Fruit fly (Drosophila melanogaster): ENCODE results near the gene Prosbeta3.

Gene Prosbeta3

DNA sequence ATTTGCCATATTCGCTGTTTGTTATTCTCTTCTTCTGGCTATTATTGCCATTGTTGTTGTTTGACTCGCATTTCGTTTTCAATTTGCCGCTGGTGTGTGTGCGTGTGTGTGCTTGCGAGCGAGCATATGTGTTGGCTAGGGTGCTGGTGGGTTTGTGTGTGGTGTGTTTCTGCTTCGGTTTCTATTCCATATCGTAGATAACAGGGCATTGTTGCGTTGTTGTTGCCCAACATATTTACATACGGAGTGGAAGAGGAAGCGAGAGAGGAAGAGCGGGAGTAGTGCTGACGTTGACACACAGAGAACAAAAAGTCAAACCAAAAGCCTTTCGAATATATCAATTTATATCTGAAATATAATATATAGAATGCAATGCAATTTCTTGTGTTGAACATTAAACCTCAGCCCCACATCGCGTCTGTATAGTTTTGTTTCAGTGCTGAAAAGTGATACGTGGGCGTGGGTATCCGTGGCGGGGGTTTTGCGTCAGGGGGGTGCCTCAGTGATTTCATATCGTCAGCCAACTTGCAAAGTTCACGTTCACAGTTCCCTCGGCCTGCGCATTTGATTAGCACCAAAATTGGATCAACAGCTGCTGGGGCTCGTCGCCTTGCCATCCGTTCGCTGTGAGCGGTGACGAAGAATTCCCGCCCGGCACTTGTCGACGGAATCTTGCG lies 48.6 kb upstream of the Prosbeta3 start (continued):
- peak; percentile 71 for TF ChIP-seq CG10209 (GFP tag; optimal IDR thresholded peaks at IDR 0.05)
- TF ChIP-seq CG15269 (tag; optimal IDR thresholded peaks at IDR 0.05), result peak; percentile 80
- TF ChIP-seq Taf1 (GFP tag; IDR thresholded peaks at IDR 0.05), result no peak
- TF ChIP-seq wek (GFP tag; optimal IDR thresholded peaks at IDR 0.05), result peak; percentile 49
- TF ChIP-seq pzg (GFP tag; optimal IDR thresholded peaks at IDR 0.05), result no peak
- TF ChIP-seq CG12236 (GFP tag; optimal IDR thresholded peaks at IDR 0.05), result no peak
- TF ChIP-seq CG2120 (GFP tag; optimal IDR thresholded peaks at IDR 0.05), result peak; percentile 67
- peak; percentile 54 for TF ChIP-seq CG4820 (GFP tag; optimal IDR thresholded peaks at IDR 0.05)
- TF ChIP-seq CG30431 (GFP tag; optimal IDR thresholded peaks at IDR 0.05), result peak; percentile 51
- no peak for TF ChIP-seq CG3726 (GFP tag; IDR thresholded peaks at IDR 0.05)
- TF ChIP-seq odd (GFP tag; optimal IDR thresholded peaks at IDR 0.05), result peak; percentile 46
- no peak for TF ChIP-seq p53 (GFP tag; optimal IDR thresholded peaks at IDR 0.05)
- peak; percentile 3 for TF ChIP-seq CG2202 (tag; optimal IDR thresholded peaks at IDR 0.05)
- TF ChIP-seq sob (GFP tag; IDR thresholded peaks at IDR 0.05), result no peak
- peak; percentile 81 for TF ChIP-seq Xbp1 (GFP tag; optimal IDR thresholded peaks at IDR 0.05)
- peak; percentile 22 for TF ChIP-seq CG3163 (GFP tag; optimal IDR thresholded peaks at IDR 0.05)
- peak; percentile 83 for TF ChIP-seq CG12659 (GFP tag; optimal IDR thresholded peaks at IDR 0.05)
- no peak for TF ChIP-seq peb (GFP tag; IDR thresholded peaks at IDR 0.05)
- TF ChIP-seq CG3407 (GFP tag; optimal IDR thresholded peaks at IDR 0.05), result peak; percentile 58
- TF ChIP-seq Sox100B (GFP tag; optimal IDR thresholded peaks at IDR 0.05), result peak; percentile 18
- peak; percentile 11 for TF ChIP-seq CG13123 (GFP tag; optimal IDR thresholded peaks at IDR 0.05)
- TF ChIP-seq shn (GFP tag; optimal IDR thresholded peaks at IDR 0.05), result no peak
- TF ChIP-seq Sry-δ (GFP tag; optimal IDR thresholded peaks at IDR 0.05), result no peak
- peak; percentile 24 for TF ChIP-seq CG15696 (tag; optimal IDR thresholded peaks at IDR 0.05)

DNA sequence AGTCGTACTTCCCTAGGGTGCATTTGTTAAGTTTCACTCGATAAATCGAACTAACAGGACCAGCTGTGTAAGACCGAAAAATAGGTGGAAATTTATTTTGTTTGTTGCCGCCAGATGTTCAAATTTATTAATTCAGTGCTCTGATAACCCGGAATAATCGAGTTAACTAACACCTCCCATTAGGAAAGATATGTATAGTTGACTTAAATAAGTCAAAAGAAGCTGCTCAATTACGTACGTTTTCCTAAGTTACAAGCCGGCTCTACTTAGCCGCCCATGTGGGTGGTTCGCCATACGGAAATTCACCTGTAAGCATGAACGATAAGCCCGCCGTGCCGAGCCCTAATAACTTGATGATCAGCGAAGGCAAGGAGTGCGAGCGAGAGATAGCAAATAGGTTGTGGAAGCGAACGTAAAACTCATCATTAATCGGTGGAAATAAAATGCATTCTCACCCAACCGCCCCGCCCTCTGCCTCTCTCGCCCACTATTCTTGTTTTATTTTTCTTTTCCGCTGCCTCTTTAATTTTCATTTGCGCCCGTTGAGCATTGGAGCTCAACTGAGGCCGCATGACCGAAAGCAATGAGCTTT lies 47.9 kb upstream of the Prosbeta3 start:
- TF ChIP-seq Spps (tag; optimal IDR thresholded peaks at IDR 0.05) (no peak), Dek (tag; optimal IDR thresholded peaks at IDR 0.05) (peak; percentile 3), Awh (GFP tag; IDR thresholded peaks at IDR 0.05) (no peak), kni (GFP tag; optimal IDR thresholded peaks at IDR 0.05) (no peak), h (optimal IDR thresholded peaks at IDR 0.05) (no peak), fd3F (GFP tag; optimal IDR thresholded peaks at IDR 0.05) (peak; percentile 26), vvl (GFP tag; IDR thresholded peaks at IDR 0.05) (no peak), HHEX (GFP tag; optimal IDR thresholded peaks at IDR 0.05) (no peak), CG13894 (tag; optimal IDR thresholded peaks at IDR 0.05) (no peak), CG1832 (GFP tag; optimal IDR thresholded peaks at IDR 0.05) (no peak), pho (GFP tag; optimal IDR thresholded peaks at IDR 0.05) (peak; percentile 34), CG11504 (tag; optimal IDR thresholded peaks at IDR 0.05) (peak; percentile 73), CrebB (tag; optimal IDR thresholded peaks at IDR 0.05) (no peak), jumu (GFP tag; optimal IDR thresholded peaks at IDR 0.05) (peak; percentile 8), D (optimal IDR thresholded peaks at IDR 0.05) (peak; percentile 36), D (GFP tag; optimal IDR thresholded peaks at IDR 0.05) (peak; percentile 10), CG10209 (GFP tag; optimal IDR thresholded peaks at IDR 0.05) (peak; percentile 52), CG7271 (tag; optimal IDR thresholded peaks at IDR 0.05) (no peak), wor (GFP tag; IDR thresholded peaks at IDR 0.05) (no peak), Hmr (GFP tag; optimal IDR thresholded peaks at IDR 0.05) (peak; percentile 14), trh (GFP tag; optimal IDR thresholded peaks at IDR 0.05) (no peak), BtbVII (GFP tag; optimal IDR thresholded peaks at IDR 0.05) (peak; percentile 57), tgo (GFP tag; IDR thresholded peaks at IDR 0.05) (no peak), mam (GFP tag; optimal IDR thresholded peaks at IDR 0.05) (peak; percentile 47), Meics (GFP tag; optimal IDR thresholded peaks at IDR 0.05) (peak; percentile 66), CG12769 (tag; optimal IDR thresholded peaks at IDR 0.05) (no peak), CG13424 (tag; optimal IDR thresholded peaks at IDR 0.05) (peak; percentile 70)

All from whole organism, embryonic.